Worm (Caenorhabditis elegans) whole organism, midembryonic: ENCODE data around the gene F15E6.10.

Experiments
- T22C8.4 ChIP-seq: fragments of 200-800 bp; sonication (Bioruptor generic); IDR thresholded peaks from 2 replicates; pipeline ENCODE4 v1.3.6; 2022; ENCODE audit warnings: missing genetic modification characterization, missing compliant biosample characterization
- cog-1 ChIP-seq: sonication (generic microtip); optimal IDR thresholded peaks from 2 replicates; lab custom pipeline; 2016; ENCODE audit warnings: missing genetic modification characterization, missing compliant biosample characterization
- flt-1 ChIP-seq: fragments of 200-800 bp; sonication (Bioruptor generic); IDR thresholded peaks from 2 replicates; pipeline ENCODE4 v1.3.6; 2022; ENCODE audit warnings: missing genetic modification characterization, missing compliant biosample characterization
- klf-2 ChIP-seq: fragments of 200-800 bp; sonication (Bioruptor generic); conservative IDR thresholded peaks from 2 replicates; pipeline ENCODE4 v1.3.6; 2022; ENCODE audit warnings: missing genetic modification reagents, missing genetic modification characterization, missing compliant biosample characterization
- med-1 ChIP-seq: sonication (generic microtip); optimal IDR thresholded peaks from 2 replicates; lab custom pipeline; 2017; ENCODE audit warnings: missing genetic modification characterization, mild to moderate bottlenecking, missing compliant biosample characterization, antibody characterized with exemption, missing genetic modification reagents; ENCODE audit not compliant: insufficient read depth
- ref-1 ChIP-seq: fragments of 200-800 bp; sonication (Bioruptor generic); conservative IDR thresholded peaks from 2 replicates; pipeline ENCODE4 v1.3.6; 2022; ENCODE audit warnings: missing genetic modification reagents, missing genetic modification characterization, missing compliant biosample characterization
- tab-1 ChIP-seq: fragments of 200-800 bp; sonication (Bioruptor generic); IDR thresholded peaks from 2 replicates; pipeline ENCODE4 v1.3.6; 2022; ENCODE audit warnings: missing genetic modification characterization, missing compliant biosample characterization
- ztf-23 ChIP-seq: fragments of 200-800 bp; sonication (Bioruptor generic); IDR thresholded peaks from 2 replicates; pipeline ENCODE4 v1.3.6; 2022; ENCODE audit warnings: missing genetic modification reagents, missing genetic modification characterization, missing compliant biosample characterization
- ztf-29 ChIP-seq: fragments of 200-800 bp; sonication (Bioruptor generic); IDR thresholded peaks from 2 replicates; pipeline ENCODE4 v1.3.6; 2022; ENCODE audit warnings: missing genetic modification reagents, missing genetic modification characterization, missing compliant biosample characterization

Gene F15E6.10

ce11 chrIV:4265951-4266350 lies 26.7 kb upstream of the F15E6.10 start:
- TF ChIP-seq ztf-23 (GFP tag; lab: Robert Waterston, UW) (no peak), tab-1 (no peak), ref-1 (GFP tag; lab: Robert Waterston, UW) (no peak), cog-1 (no peak), med-1 (no peak), klf-2 (no peak), T22C8.4 (GFP tag; lab: Robert Waterston, UW) (no peak), ztf-29 (no peak), flt-1 (GFP tag; lab: Robert Waterston, UW) (no peak)

ce11 chrIV:4267320-4267719 lies 25.3 kb upstream of the F15E6.10 start, which contains the start of gene F36A4.4:
Gene F36A4.4, plus strand, starts transcription at chrIV:4267620.
- TF ChIP-seq flt-1 (GFP tag; lab: Robert Waterston, UW) (no peak), ref-1 (GFP tag; lab: Robert Waterston, UW) (no peak), ztf-29 (no peak), tab-1 (no peak), ztf-23 (GFP tag; lab: Robert Waterston, UW) (no peak), med-1 (no peak), cog-1 (no peak), T22C8.4 (GFP tag; lab: Robert Waterston, UW) (no peak), klf-2 (no peak)

ce11 chrIV:4269308-4269707 lies 23.4 kb upstream of the F15E6.10 start, which contains the start of gene F36A4.3:
Gene F36A4.3, plus strand, starts transcription at chrIV:4269608.
- TF ChIP-seq med-1, result no peak
- no peak for TF ChIP-seq flt-1 (GFP tag; lab: Robert Waterston, UW)
- TF ChIP-seq tab-1, result no peak

ce11 chrIV:4270925-4271324 lies 21.7 kb upstream of the F15E6.10 start, which contains the start of gene F36A4.2:
Gene F36A4.2, plus strand, starts transcription at chrIV:4271225.
- TF ChIP-seq T22C8.4 (GFP tag; lab: Robert Waterston, UW) (no peak), ref-1 (GFP tag; lab: Robert Waterston, UW) (no peak), tab-1 (no peak), flt-1 (GFP tag; lab: Robert Waterston, UW) (no peak), med-1 (no peak), klf-2 (no peak), cog-1 (no peak), ztf-23 (GFP tag; lab: Robert Waterston, UW) (no peak), ztf-29 (no peak)

ce11 chrIV:4272167-4272566 lies 20.5 kb upstream of the F15E6.10 start, which contains the start of gene F36A4.1:
Gene F36A4.1, plus strand, starts transcription at chrIV:4272467.
- TF ChIP-seq ztf-23 (GFP tag; lab: Robert Waterston, UW), result no peak
- no peak for TF ChIP-seq klf-2
- no peak for TF ChIP-seq med-1
- no peak for TF ChIP-seq flt-1 (GFP tag; lab: Robert Waterston, UW)
- TF ChIP-seq ref-1 (GFP tag; lab: Robert Waterston, UW), result no peak
- TF ChIP-seq T22C8.4 (GFP tag; lab: Robert Waterston, UW), result no peak
- TF ChIP-seq tab-1, result no peak
- TF ChIP-seq ztf-29, result no peak
- TF ChIP-seq cog-1, result no peak

- no peak for TF ChIP-seq flt-1 (GFP tag; lab: Robert Waterston, UW)
- no peak for TF ChIP-seq ztf-29
- no peak for TF ChIP-seq klf-2
- TF ChIP-seq ztf-23 (GFP tag; lab: Robert Waterston, UW), result no peak
- no peak for TF ChIP-seq med-1
- no peak for TF ChIP-seq T22C8.4 (GFP tag; lab: Robert Waterston, UW)
Observed at ce11 chrIV:4277694-4278093, 15.0 kb upstream of the F15E6.10 start, which contains the start of gene nhr-78. Gene nhr-78, minus strand, starts transcription at chrIV:4277875.

- TF ChIP-seq ref-1 (GFP tag; lab: Robert Waterston, UW) (no peak), klf-2 (no peak), flt-1 (GFP tag; lab: Robert Waterston, UW) (no peak), tab-1 (no peak), cog-1 (no peak), ztf-29 (no peak), med-1 (no peak), ztf-23 (GFP tag; lab: Robert Waterston, UW) (no peak), T22C8.4 (GFP tag; lab: Robert Waterston, UW) (no peak)
Observed at ce11 chrIV:4284020-4284419, 8.6 kb upstream of the F15E6.10 start, which contains the start of gene F15E6.6. Gene F15E6.6, minus strand, starts transcription at chrIV:4284120.

ce11 chrIV:4284989-4285388 lies 7.7 kb upstream of the F15E6.10 start:
- TF ChIP-seq ref-1 (GFP tag; lab: Robert Waterston, UW), result no peak
- TF ChIP-seq flt-1 (GFP tag; lab: Robert Waterston, UW), result no peak
- TF ChIP-seq ztf-23 (GFP tag; lab: Robert Waterston, UW), result no peak
- TF ChIP-seq tab-1, result no peak
- no peak for TF ChIP-seq cog-1
- TF ChIP-seq med-1, result no peak
- TF ChIP-seq T22C8.4 (GFP tag; lab: Robert Waterston, UW), result no peak

- no peak for TF ChIP-seq T22C8.4 (GFP tag; lab: Robert Waterston, UW)
- no peak for TF ChIP-seq med-1
- TF ChIP-seq ztf-23 (GFP tag; lab: Robert Waterston, UW), result no peak
- TF ChIP-seq cog-1, result no peak
- no peak for TF ChIP-seq klf-2
- TF ChIP-seq ztf-29, result no peak
- TF ChIP-seq tab-1, result no peak
Observed at ce11 chrIV:4288332-4288731, 4.3 kb upstream of the F15E6.10 start, which contains the start of gene srv-4. Gene srv-4, minus strand, starts transcription at chrIV:4288432.

ce11 chrIV:4289267-4289666 lies 3.4 kb upstream of the F15E6.10 start, which contains the start of gene F15E6.5:
Gene F15E6.5, plus strand, starts transcription at chrIV:4289567.
- no peak for TF ChIP-seq T22C8.4 (GFP tag; lab: Robert Waterston, UW)
- no peak for TF ChIP-seq cog-1
- no peak for TF ChIP-seq ztf-29
- TF ChIP-seq ztf-23 (GFP tag; lab: Robert Waterston, UW), result no peak
- TF ChIP-seq ref-1 (GFP tag; lab: Robert Waterston, UW), result no peak
- TF ChIP-seq tab-1, result no peak
- no peak for TF ChIP-seq flt-1 (GFP tag; lab: Robert Waterston, UW)
- TF ChIP-seq klf-2, result no peak
- no peak for TF ChIP-seq med-1

ce11 chrIV:4290472-4290871 lies 2.2 kb upstream of the F15E6.10 start, which contains the start of gene dct-7:
Gene dct-7, minus strand, starts transcription at chrIV:4290572.
- TF ChIP-seq ztf-23 (GFP tag; lab: Robert Waterston, UW), result no peak
- TF ChIP-seq flt-1 (GFP tag; lab: Robert Waterston, UW), result no peak
- no peak for TF ChIP-seq ztf-29
- no peak for TF ChIP-seq tab-1
- no peak for TF ChIP-seq T22C8.4 (GFP tag; lab: Robert Waterston, UW)
- TF ChIP-seq med-1, result no peak
- TF ChIP-seq klf-2, result no peak
